Worm (Caenorhabditis elegans): ENCODE data around the gene ppfr-4.
A peak's percentile ranks its signal among the peaks of the same experiment; 100 is the strongest.

Gene ppfr-4

DNA sequence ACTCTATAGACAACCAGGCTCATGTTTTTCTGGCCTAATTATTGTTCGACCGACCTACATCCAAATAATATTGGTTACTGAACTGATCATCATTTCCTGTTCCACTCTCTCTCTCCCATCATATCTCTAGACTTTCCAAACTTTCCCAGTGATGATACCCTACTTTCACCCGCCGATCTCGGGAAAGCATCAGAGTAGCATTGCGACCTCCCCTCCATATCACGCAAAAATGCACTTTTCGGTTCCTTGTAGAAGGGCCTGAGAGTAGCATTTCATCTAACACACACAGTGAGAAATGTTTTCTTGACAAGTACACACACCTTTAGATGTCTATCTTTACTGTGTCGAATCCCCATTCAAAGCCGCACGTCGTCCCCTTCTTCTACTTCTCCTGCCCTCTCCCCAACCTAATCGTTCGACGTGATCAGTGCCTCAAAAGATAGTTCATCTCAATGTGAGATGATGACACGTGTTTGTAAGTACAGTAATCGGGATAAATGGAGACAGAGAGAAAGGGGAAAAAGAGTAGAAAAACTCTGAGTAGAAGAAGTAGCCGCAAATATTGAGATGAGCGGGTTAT, 13.2 kb downstream of the ppfr-4 start:
- TF ChIP-seq lin-1 (GFP tag; IDR thresholded peaks at IDR 0.05) (no peak), Y48G9A.11 (GFP tag; IDR thresholded peaks at IDR 0.05) (no peak), egl-27 (tag; optimal IDR thresholded peaks at IDR 0.05) (no peak), spr-1 (tag; optimal IDR thresholded peaks at IDR 0.05) (no peak), lsy-2 (tag; optimal IDR thresholded peaks at IDR 0.05) (peak in 1 of 2 experiments; percentile 30), unc-62 (GFP tag; optimal IDR thresholded peaks at IDR 0.05 in 1 of 2) (peak in 1 of 2 experiments; percentile 9), unc-62 (tag; optimal IDR thresholded peaks at IDR 0.05) (no peak), nhr-28 (tag; optimal IDR thresholded peaks at IDR 0.05) (peak; percentile 2)

ce11 chrIII:2634577-2634976, 14.8 kb downstream of the ppfr-4 start:
- TF ChIP-seq lin-29 (GFP tag; IDR thresholded peaks at IDR 0.05) (no peak), daf-19 (GFP tag; conservative IDR thresholded peaks at IDR 0.05) (no peak), set-16 (GFP tag; IDR thresholded peaks at IDR 0.05) (no peak), lim-7 (GFP tag; IDR thresholded peaks at IDR 0.05) (no peak)

DNA sequence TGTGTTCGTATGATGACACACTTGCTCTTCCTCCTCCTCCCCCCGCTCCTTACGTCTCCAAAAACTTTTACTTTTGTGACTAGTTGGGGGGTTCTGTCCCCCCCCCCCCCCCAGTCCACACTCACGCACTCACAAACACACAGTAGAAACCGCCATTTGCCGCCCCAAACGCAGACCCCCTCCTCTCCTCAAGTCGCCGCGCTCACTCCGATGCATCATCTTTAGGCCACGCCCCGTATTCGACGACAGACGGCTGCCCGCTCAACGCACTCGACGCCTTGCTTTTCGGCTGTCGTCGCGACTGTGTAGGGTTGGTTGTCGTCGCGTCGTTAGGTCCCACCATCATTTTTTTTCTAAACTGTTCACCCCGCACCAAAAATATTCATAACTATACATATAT, 16.4 kb downstream of the ppfr-4 start, which contains the start of gene zmp-2:
zmp-2 (plus strand) TSS at position 247 of the 400 bp plus-strand sequence.
- TF ChIP-seq nhr-11 (tag; optimal IDR thresholded peaks at IDR 0.05) (no peak), hlh-11 (tag; optimal IDR thresholded peaks at IDR 0.05) (peak; percentile 4), set-16 (GFP tag; IDR thresholded peaks at IDR 0.05) (peak; percentile 86)

DNA sequence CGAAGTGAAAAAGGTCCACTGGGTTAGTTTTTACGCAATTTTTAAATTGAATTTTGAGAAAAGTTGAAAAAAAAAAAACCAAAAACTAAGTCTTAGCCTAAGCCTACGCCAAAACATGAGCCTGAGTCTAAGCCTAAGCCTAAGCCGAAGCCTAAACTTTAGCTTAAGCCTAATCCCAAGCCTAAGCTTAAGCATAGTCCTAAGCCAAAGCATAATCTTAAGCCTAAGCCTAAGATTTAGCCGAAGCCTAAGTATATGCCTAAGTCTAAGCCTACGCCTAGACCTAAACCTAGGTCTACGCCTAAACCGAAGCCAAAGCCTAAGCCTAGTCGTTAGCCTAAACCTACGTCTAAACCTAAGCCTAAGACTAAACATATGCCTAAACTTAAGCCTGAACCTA, 21.9 kb downstream of the ppfr-4 start:
- TF ChIP-seq unc-39 (tag; optimal IDR thresholded peaks at IDR 0.05) (no peak), nhr-48 (tag; optimal IDR thresholded peaks at IDR 0.05) (no peak), ceh-82 (tag; optimal IDR thresholded peaks at IDR 0.05) (no peak), unc-62 (GFP tag; optimal IDR thresholded peaks at IDR 0.05 in 1 of 2) (peak in 1 of 2 experiments; percentile 72), unc-62 (tag; optimal IDR thresholded peaks at IDR 0.05) (no peak), ama-1 (optimal IDR thresholded peaks at IDR 0.05) (no peak)

- TF ChIP-seq daf-19 (GFP tag; conservative IDR thresholded peaks at IDR 0.05) (no peak), nhr-76 (tag; optimal IDR thresholded peaks at IDR 0.05) (no peak), ZK337.2 (GFP tag; IDR thresholded peaks at IDR 0.05) (no peak), vab-7 (GFP tag; IDR thresholded peaks at IDR 0.05) (no peak), lsy-2 (tag; optimal IDR thresholded peaks at IDR 0.05) (no peak), mes-2 (tag; optimal IDR thresholded peaks at IDR 0.05; ENCODE audit: poor library complexity, severe bottlenecking) (peak; percentile 11), lin-15B (tag; optimal IDR thresholded peaks at IDR 0.05) (no peak), dmd-9 (GFP tag; IDR thresholded peaks at IDR 0.05) (no peak), snpc-1.2 (GFP tag; IDR thresholded peaks at IDR 0.05) (no peak), egl-27 (tag; optimal IDR thresholded peaks at IDR 0.05) (no peak), nhr-41 (GFP tag; IDR thresholded peaks at IDR 0.05) (no peak), nhr-28 (tag; optimal IDR thresholded peaks at IDR 0.05) (peak; percentile 78), madf-5 (GFP tag; IDR thresholded peaks at IDR 0.05) (no peak), jun-1 (tag; optimal IDR thresholded peaks at IDR 0.05) (no peak), hif-1 (tag; optimal IDR thresholded peaks at IDR 0.05) (no peak), T26A8.4 (GFP tag; IDR thresholded peaks at IDR 0.05) (no peak), unc-62 (GFP tag; optimal IDR thresholded peaks at IDR 0.05 in 1 of 2) (no peak), unc-62 (tag; optimal IDR thresholded peaks at IDR 0.05) (no peak), fkh-10 (GFP tag; optimal IDR thresholded peaks at IDR 0.05) (no peak), mxl-2 (GFP tag; conservative IDR thresholded peaks at IDR 0.05) (no peak), zip-11 (GFP tag; IDR thresholded peaks at IDR 0.05) (no peak), R02D3.7 (tag; optimal IDR thresholded peaks at IDR 0.05) (no peak), zip-2 (tag; optimal IDR thresholded peaks at IDR 0.05) (no peak), nhr-42 (GFP tag; IDR thresholded peaks at IDR 0.05) (no peak), nhr-237 (tag; optimal IDR thresholded peaks at IDR 0.05) (no peak), ctbp-1 (GFP tag; IDR thresholded peaks at IDR 0.05) (no peak), ceh-82 (tag; optimal IDR thresholded peaks at IDR 0.05) (no peak), php-3 (GFP tag; IDR thresholded peaks at IDR 0.05) (no peak), attf-4 (tag; optimal IDR thresholded peaks at IDR 0.05) (no peak), daf-12 (tag; optimal IDR thresholded peaks at IDR 0.05) (no peak), F10B5.3 (tag; optimal IDR thresholded peaks at IDR 0.05) (no peak), hlh-11 (tag; optimal IDR thresholded peaks at IDR 0.05) (peak; percentile 66)
These were observed 27.6 kb downstream of the ppfr-4 start for ce11 chrIII:2647194-2647925.

Data from whole organism, L4 larva.